Fruit fly (Drosophila melanogaster): ENCODE results near the gene noi.

The noi gene

DNA sequence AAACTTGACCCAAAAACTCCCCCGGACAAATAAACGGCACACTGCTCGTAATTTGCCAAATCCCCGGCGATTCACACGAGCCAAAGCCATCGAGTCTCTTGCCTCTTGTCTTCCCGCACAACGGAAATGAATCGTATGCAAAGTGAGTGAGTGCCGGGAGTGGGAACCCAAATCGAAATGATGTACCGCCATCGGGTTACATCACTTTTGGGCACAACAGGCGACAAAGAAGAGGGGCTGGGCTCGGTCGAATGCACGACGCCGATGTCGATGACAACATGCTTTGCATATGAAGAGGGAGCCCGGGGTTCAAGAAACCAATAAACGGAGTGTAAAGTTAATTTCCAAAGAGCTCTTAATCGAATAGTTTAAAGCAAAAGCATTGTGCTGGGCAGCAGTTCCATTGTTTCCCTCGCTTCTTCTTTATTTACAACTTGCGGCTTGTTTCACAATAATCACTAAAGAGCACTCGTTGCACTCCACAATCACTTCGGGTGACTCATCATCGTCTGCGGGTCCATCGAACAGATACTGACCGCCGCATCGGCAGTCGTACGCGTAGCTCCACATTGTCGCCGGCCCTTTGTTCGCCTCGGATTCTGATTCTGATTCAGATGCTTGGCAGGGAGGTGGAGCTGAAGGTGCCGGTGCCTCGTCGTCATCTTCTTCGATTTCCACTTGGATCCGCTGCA, 30.6 kb upstream of the noi start:
- no peak for TF ChIP-seq hb (GFP tag; IDR thresholded peaks at IDR 0.05; ENCODE audit: partially characterized antibody)
- no peak for TF ChIP-seq Ravus (GFP tag; IDR thresholded peaks at IDR 0.05)
- TF ChIP-seq oc (tag; optimal IDR thresholded peaks at IDR 0.05): no peak
- 0 out of 3 replicates have a peak, but pooled peaks have one; percentile 17 for TF ChIP-seq mld (GFP tag; IDR thresholded peaks at IDR 0.05; ENCODE audit: partially characterized antibody)
- TF ChIP-seq CG14860 (GFP tag; IDR thresholded peaks at IDR 0.05; ENCODE audit: partially characterized antibody): 0 out of 3 replicates have a peak, but pooled peaks have one; percentile 19
- peak; percentile 8 for TF ChIP-seq kay (GFP tag; optimal IDR thresholded peaks at IDR 0.05)
- peak; percentile 43 for TF ChIP-seq kni (GFP tag; optimal IDR thresholded peaks at IDR 0.05)
- no peak for TF ChIP-seq CG3065 (GFP tag; optimal IDR thresholded peaks at IDR 0.05)
- peak; percentile 23 for TF ChIP-seq sens (GFP tag)
- peak; percentile 95 for TF ChIP-seq nom (GFP tag; optimal IDR thresholded peaks at IDR 0.05)
- 0 out of 2 replicates have a peak, but pooled peaks have one; percentile 19 for TF ChIP-seq CG42726 (GFP tag; IDR thresholded peaks at IDR 0.05; ENCODE audit: partially characterized antibody)
- TF ChIP-seq Deaf1 (tag; optimal IDR thresholded peaks at IDR 0.05): peak; percentile 24
- TF ChIP-seq chm (GFP tag; IDR thresholded peaks at IDR 0.05): 0 out of 2 replicates have a peak, but pooled peaks have one; percentile 9
- TF ChIP-seq ato (GFP tag; IDR thresholded peaks at IDR 0.05; ENCODE audit: partially characterized antibody): no peak
- TF ChIP-seq vvl (GFP tag; IDR thresholded peaks at IDR 0.05): peak; percentile 70; the same call in 1 of the 2 replicates
- TF ChIP-seq caup (GFP tag; optimal IDR thresholded peaks at IDR 0.05; ENCODE audit: severe bottlenecking): no peak
- TF ChIP-seq ssp (GFP tag; IDR thresholded peaks at IDR 0.05): 0 out of 2 replicates have a peak, but pooled peaks have one; percentile 11
- 0 out of 3 replicates have a peak, but pooled peaks have one; percentile 19 for TF ChIP-seq CG3726 (GFP tag; IDR thresholded peaks at IDR 0.05)
- TF ChIP-seq Awh (GFP tag; IDR thresholded peaks at IDR 0.05): no peak
- peak; percentile 41 for TF ChIP-seq CG12769 (tag; optimal IDR thresholded peaks at IDR 0.05)
- no peak for TF ChIP-seq ranshi (GFP tag; IDR thresholded peaks at IDR 0.05)
- no peak for TF ChIP-seq cato (GFP tag; optimal IDR thresholded peaks at IDR 0.05; ENCODE audit: borderline replicate concordance)
- peak in 1 of 2 experiments; percentile 69 for TF ChIP-seq Pdp1 (GFP tag; optimal IDR thresholded peaks at IDR 0.05)
- no peak for TF ChIP-seq hth (optimal IDR thresholded peaks at IDR 0.05)

DNA sequence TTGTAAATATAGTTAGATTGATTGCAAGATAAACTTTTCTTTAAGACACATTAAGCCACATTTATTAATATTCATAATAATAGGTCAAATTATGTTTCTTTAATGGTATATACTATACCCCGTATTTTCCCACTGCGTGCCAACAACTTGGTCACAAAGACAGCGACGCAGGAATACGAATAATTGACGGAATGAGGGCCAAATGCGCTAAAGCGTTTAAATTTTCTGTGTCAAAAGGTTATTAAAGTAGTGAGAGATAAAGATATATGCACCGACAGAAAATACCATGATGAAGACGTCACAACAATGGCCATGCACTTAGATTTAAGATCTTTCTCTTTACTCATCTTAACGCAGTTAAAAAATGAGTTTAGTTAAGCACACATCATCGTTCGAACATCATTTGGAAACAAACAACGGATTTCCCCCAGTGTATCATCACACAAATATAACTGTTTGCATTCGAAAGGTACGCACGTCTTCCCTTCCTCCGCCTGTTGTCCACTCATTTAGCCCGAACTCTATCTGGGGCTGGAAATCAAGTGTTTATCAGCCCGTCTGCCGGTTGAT, 29.2 kb upstream of the noi start:
- TF ChIP-seq CG14710 (tag; optimal IDR thresholded peaks at IDR 0.05) (peak; percentile 60), Bdp1 (GFP tag; optimal IDR thresholded peaks at IDR 0.05) (no peak), CG18262 (tag; optimal IDR thresholded peaks at IDR 0.05) (peak; percentile 79), CG8924 (tag; optimal IDR thresholded peaks at IDR 0.05) (peak; percentile 74), CG6689 (GFP tag; IDR thresholded peaks at IDR 0.05) (peak; percentile 64), CG9817 (tag; optimal IDR thresholded peaks at IDR 0.05) (peak; percentile 17), vfl (GFP tag; optimal IDR thresholded peaks at IDR 0.05) (peak; percentile 44), CG42726 (GFP tag; IDR thresholded peaks at IDR 0.05; ENCODE audit: partially characterized antibody) (no peak), YL-1 (GFP tag; optimal IDR thresholded peaks at IDR 0.05) (no peak), CG3726 (GFP tag; IDR thresholded peaks at IDR 0.05) (peak; percentile 59; the same call in 1 of the 3 replicates), Sin3A (optimal IDR thresholded peaks at IDR 0.05) (no peak), chm (GFP tag; IDR thresholded peaks at IDR 0.05) (peak; percentile 62; the same call in 1 of the 2 replicates), zfh1 (GFP tag; IDR thresholded peaks at IDR 0.05) (peak; percentile 74), CG4707 (GFP tag; optimal IDR thresholded peaks at IDR 0.05) (no peak), CG1233 (GFP tag; optimal IDR thresholded peaks at IDR 0.05) (peak; percentile 59), CG32772 (GFP tag; IDR thresholded peaks at IDR 0.05) (peak; percentile 32; the same call in 1 of the 2 replicates), NK7.1 (GFP tag; optimal IDR thresholded peaks at IDR 0.05) (no peak), Sry-β (GFP tag; optimal IDR thresholded peaks at IDR 0.05) (no peak), CG10209 (GFP tag; optimal IDR thresholded peaks at IDR 0.05) (peak; percentile 63), Fer3 (tag; optimal IDR thresholded peaks at IDR 0.05) (peak; percentile 58), Drgx (GFP tag; IDR thresholded peaks at IDR 0.05) (peak; percentile 49; the same call in 1 of the 2 replicates), bowl (GFP tag; IDR thresholded peaks at IDR 0.05) (0 out of 2 replicates have a peak, but pooled peaks have one; percentile 14), CG4360 (GFP tag; IDR thresholded peaks at IDR 0.05) (0 out of 2 replicates have a peak, but pooled peaks have one; percentile 24), CG34224 (GFP tag; IDR thresholded peaks at IDR 0.05; ENCODE audit: partially characterized antibody) (no peak), tx (GFP tag; optimal IDR thresholded peaks at IDR 0.05) (peak; percentile 14), CG6791 (GFP tag; IDR thresholded peaks at IDR 0.05; ENCODE audit: partially characterized antibody) (no peak)

Data from whole organism, embryonic.